Fruit fly (Drosophila melanogaster): Measurements from ENCODE around the gene Tbc1d8-9.
A peak's percentile ranks its signal among the peaks of the same experiment; 100 is the strongest.

Tbc1d8-9 gene

dm6 chr3L:21382158-21382610, 38.7 kb upstream of the Tbc1d8-9 start, which contains the start of gene rgn (continued):
- TF ChIP-seq CG1832 (GFP tag; optimal IDR thresholded peaks at IDR 0.05) (peak; percentile 21), Bteb2 (GFP tag; optimal IDR thresholded peaks at IDR 0.05) (peak; percentile 23), CG8924 (tag; optimal IDR thresholded peaks at IDR 0.05) (peak; percentile 76), CG2712 (tag; optimal IDR thresholded peaks at IDR 0.05) (peak; percentile 72), CG7987 (GFP tag; optimal IDR thresholded peaks at IDR 0.05) (peak; percentile 1), CG13424 (tag; optimal IDR thresholded peaks at IDR 0.05) (peak; percentile 81), tap (tag; optimal IDR thresholded peaks at IDR 0.05) (peak; percentile 56), Hsf (GFP tag; optimal IDR thresholded peaks at IDR 0.05) (peak; percentile 62), sisA (GFP tag; IDR thresholded peaks at IDR 0.05) (peak; percentile 29; the same call in 1 of the 2 replicates), CG8944 (GFP tag; optimal IDR thresholded peaks at IDR 0.05) (peak; percentile 19), nau (GFP tag; optimal IDR thresholded peaks at IDR 0.05) (peak; percentile 29), CG7963 (GFP tag; IDR thresholded peaks at IDR 0.05; ENCODE audit: partially characterized antibody) (no peak), sim (GFP tag; IDR thresholded peaks at IDR 0.05) (no peak; the same call in 1 of the 2 replicates), CG10959 (GFP tag; IDR thresholded peaks at IDR 0.05) (no peak), HLH4C (GFP tag; IDR thresholded peaks at IDR 0.05; ENCODE audit: partially characterized antibody) (no peak), CG17912 (GFP tag; optimal IDR thresholded peaks at IDR 0.05) (no peak), pum (GFP tag; optimal IDR thresholded peaks at IDR 0.05) (peak; percentile 44), unc-4 (GFP tag; IDR thresholded peaks at IDR 0.05; ENCODE audit: partially characterized antibody) (no peak), HHEX (GFP tag; optimal IDR thresholded peaks at IDR 0.05) (peak; percentile 82), cg (GFP tag; optimal IDR thresholded peaks at IDR 0.05) (no peak), klu (GFP tag; IDR thresholded peaks at IDR 0.05) (peak; percentile 38; the same call in 1 of the 2 replicates), CG1529 (GFP tag; optimal IDR thresholded peaks at IDR 0.05) (no peak), Drgx (GFP tag; IDR thresholded peaks at IDR 0.05) (peak; percentile 86), CG8089 (GFP tag; optimal IDR thresholded peaks at IDR 0.05) (no peak), Ada2b (GFP tag; IDR thresholded peaks at IDR 0.05) (peak; percentile 81), fu2 (GFP tag; optimal IDR thresholded peaks at IDR 0.05) (peak; percentile 52), croc (GFP tag; conservative IDR thresholded peaks at IDR 0.05) (no peak), CG4424 (GFP tag; optimal IDR thresholded peaks at IDR 0.05) (peak; percentile 71), odd (GFP tag; optimal IDR thresholded peaks at IDR 0.05) (peak; percentile 69), ttk (GFP tag; IDR thresholded peaks at IDR 0.05) (peak; percentile 53; the same call in 1 of the 2 replicates), CG9727 (GFP tag; optimal IDR thresholded peaks at IDR 0.05) (peak; percentile 83), Nf-YB (GFP tag; optimal IDR thresholded peaks at IDR 0.05) (peak; percentile 56), da (GFP tag; optimal IDR thresholded peaks at IDR 0.05) (no peak), btn (GFP tag; optimal IDR thresholded peaks at IDR 0.05) (no peak), seq (GFP tag; IDR thresholded peaks at IDR 0.05) (peak; percentile 71), HLH54F (GFP tag; optimal IDR thresholded peaks at IDR 0.05) (peak; percentile 56), Sry-δ (GFP tag; optimal IDR thresholded peaks at IDR 0.05) (peak; percentile 9)

dm6 chr3L:21381746-21382145, 38.2 kb upstream of the Tbc1d8-9 start:
- no peak for TF ChIP-seq CkIIα-i1 (GFP tag; IDR thresholded peaks at IDR 0.05)
- no peak for TF ChIP-seq CG12219 (GFP tag; optimal IDR thresholded peaks at IDR 0.05)
- TF ChIP-seq CG12071 (GFP tag; optimal IDR thresholded peaks at IDR 0.05) = no peak
- TF ChIP-seq CG9215 (GFP tag; IDR thresholded peaks at IDR 0.05) = no peak
- peak; percentile 95 for TF ChIP-seq CG11504 (tag; optimal IDR thresholded peaks at IDR 0.05)
- no peak for TF ChIP-seq CG8388 (GFP tag; optimal IDR thresholded peaks at IDR 0.05)
- TF ChIP-seq ftz-f1 (GFP tag; optimal IDR thresholded peaks at IDR 0.05) = no peak
- TF ChIP-seq Trl (optimal IDR thresholded peaks at IDR 0.05) = peak in 1 of 2 experiments; percentile 38
- TF ChIP-seq Trl (GFP tag; optimal IDR thresholded peaks at IDR 0.05) = no peak
